Worm (Caenorhabditis elegans): ENCODE data around the gene ergi-1.

DNA sequence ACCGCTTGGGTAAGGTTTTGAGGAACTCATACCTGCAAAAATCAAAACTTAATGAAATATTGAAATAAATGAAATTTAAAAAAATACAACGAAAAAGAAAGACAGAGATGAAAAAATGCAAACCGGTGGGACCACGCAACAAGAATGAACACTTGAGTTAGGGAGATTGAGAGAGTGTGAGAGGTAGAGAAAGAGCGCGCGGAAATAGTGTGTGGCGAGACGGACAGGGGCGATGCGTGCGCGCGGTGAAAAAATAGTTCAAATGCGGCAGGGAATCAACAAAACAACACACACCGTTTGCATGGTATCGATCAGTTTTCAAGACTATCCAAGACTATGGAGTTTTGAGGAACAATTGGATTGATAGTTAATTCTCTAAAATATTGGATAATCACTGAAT is 45.5 kb downstream of the ergi-1 start, which contains the start of gene meg-3:
- no peak for TF ChIP-seq elt-2 (tag; optimal IDR thresholded peaks at IDR 0.05)
- no peak for TF ChIP-seq nhr-11 (tag; optimal IDR thresholded peaks at IDR 0.05)
- no peak for TF ChIP-seq ztf-11 (tag; optimal IDR thresholded peaks at IDR 0.05)
- TF ChIP-seq aly-2 (tag; optimal IDR thresholded peaks at IDR 0.05) = no peak
- no peak for TF ChIP-seq elt-1 (tag; optimal IDR thresholded peaks at IDR 0.05)
- TF ChIP-seq zag-1 (tag; optimal IDR thresholded peaks at IDR 0.05) = no peak
- TF ChIP-seq nhr-23 (tag; optimal IDR thresholded peaks at IDR 0.05) = no peak
- TF ChIP-seq ceh-28 (tag; optimal IDR thresholded peaks at IDR 0.05) = no peak
- TF ChIP-seq elt-3 (tag; optimal IDR thresholded peaks at IDR 0.05) = no peak
- TF ChIP-seq nhr-28 (tag; optimal IDR thresholded peaks at IDR 0.05) = no peak
- no peak for TF ChIP-seq skn-1 (tag; optimal IDR thresholded peaks at IDR 0.05)

Data from whole organism, L3 larva.